Fruit fly (Drosophila melanogaster) whole organism, embryonic: ENCODE measurements around the gene CG7579.

Source experiments
- Atf-2 ChIP-seq: fragments of 200-800 bp; sonication (Bioruptor generic); optimal IDR thresholded peaks from 2 replicates; lab custom pipeline; 2016; ENCODE audit warnings: missing biosample characterization, missing genetic modification characterization
- Bdp1 ChIP-seq: fragments of 200-800 bp; sonication (Bioruptor generic); optimal IDR thresholded peaks from 3 replicates; lab custom pipeline; 2016; ENCODE audit warnings: missing biosample characterization, missing genetic modification characterization
- CG13296 ChIP-seq: fragments of 200-800 bp; sonication (Bioruptor generic); optimal IDR thresholded peaks from 3 replicates; lab custom pipeline; 2018; ENCODE audit warnings: missing biosample characterization, mild to moderate bottlenecking, missing genetic modification characterization
- CG17328 ChIP-seq: fragments of 200-800 bp; sonication (Bioruptor generic); IDR thresholded peaks from 2 replicates; pipeline ENCODE4 v1.3.6; 2022; ENCODE audit warnings: missing biosample characterization, missing genetic modification characterization
- CG17568 ChIP-seq: fragments of 200-800 bp; sonication (Bioruptor generic); optimal IDR thresholded peaks from 2 replicates; lab custom pipeline; 2018; ENCODE audit warnings: missing biosample characterization, mild to moderate bottlenecking, missing genetic modification characterization, moderate library complexity
- CG1792 ChIP-seq: fragments of 200-800 bp; sonication (Bioruptor generic); optimal IDR thresholded peaks from 2 replicates; lab custom pipeline; 2016; ENCODE audit warnings: missing biosample characterization, missing genetic modification characterization
- CG2120 ChIP-seq: fragments of 200-800 bp; sonication (Bioruptor generic); optimal IDR thresholded peaks from 3 replicates; lab custom pipeline; 2016; ENCODE audit warnings: missing biosample characterization, missing genetic modification characterization
- CG2712 ChIP-seq: fragments of 200-800 bp; optimal IDR thresholded peaks from 3 replicates; lab custom pipeline; 2019; ENCODE audit warnings: missing biosample characterization, mild to moderate bottlenecking, missing genetic modification characterization, moderate library complexity
- CG31441 ChIP-seq: fragments of 200-800 bp; sonication (Bioruptor generic); IDR thresholded peaks from 2 replicates; pipeline ENCODE4 v1.3.6; 2022; ENCODE audit warnings: missing biosample characterization, missing genetic modification characterization
- CG34422 ChIP-seq: fragments of 200-800 bp; sonication (Bioruptor generic); IDR thresholded peaks from 3 replicates; pipeline ENCODE4 v1.3.6; 2022; ENCODE audit warnings: missing biosample characterization, missing genetic modification characterization
- CG4328 ChIP-seq: fragments of 200-800 bp; sonication (Bioruptor generic); optimal IDR thresholded peaks from 3 replicates; lab custom pipeline; 2017; ENCODE audit warnings: missing biosample characterization, missing genetic modification reagents, missing genetic modification characterization
- CG6813 ChIP-seq: fragments of 200-800 bp; sonication (Bioruptor generic); optimal IDR thresholded peaks from 2 replicates; lab custom pipeline; 2017; ENCODE audit warnings: missing biosample characterization, missing genetic modification characterization, mild to moderate bottlenecking, moderate library complexity, missing genetic modification reagents
- CG7271 ChIP-seq: fragments of 200-800 bp; sonication (Bioruptor generic); optimal IDR thresholded peaks from 2 replicates; lab custom pipeline; 2018; ENCODE audit warnings: missing biosample characterization, mild to moderate bottlenecking, missing genetic modification characterization, moderate library complexity
- CG7839 ChIP-seq: fragments of 200-800 bp; sonication (Bioruptor generic); optimal IDR thresholded peaks from 3 replicates; lab custom pipeline; 2018; ENCODE audit warnings: missing biosample characterization, mild to moderate bottlenecking, missing genetic modification characterization, moderate library complexity
- CG9817 ChIP-seq: fragments of 200-800 bp; sonication (Bioruptor generic); optimal IDR thresholded peaks from 2 replicates; lab custom pipeline; 2018; ENCODE audit warnings: missing biosample characterization, mild to moderate bottlenecking, missing genetic modification characterization, moderate library complexity
- CoRest ChIP-seq: fragments of 200-800 bp; sonication (Bioruptor generic); optimal IDR thresholded peaks from 3 replicates; lab custom pipeline; 2018; ENCODE audit warnings: missing biosample characterization, mild to moderate bottlenecking, missing genetic modification characterization, moderate library complexity
- D19A ChIP-seq: fragments of 200-800 bp; optimal IDR thresholded peaks from 3 replicates; lab custom pipeline; 2019; ENCODE audit warnings: missing biosample characterization, mild to moderate bottlenecking, missing genetic modification characterization, moderate library complexity
- Ets65A ChIP-seq: fragments of 200-800 bp; sonication (Bioruptor generic); peaks from one replicate; lab custom pipeline; 2016; ENCODE audit warnings: missing biosample characterization, missing genetic modification characterization
- Hr51 ChIP-seq, 2 experiments: fragments of 200-800 bp; sonication (Bioruptor generic); optimal IDR thresholded peaks; 2 replicates in 1 of 2; 3 replicates in 1 of 2; lab custom pipeline; 2016 to 2018; ENCODE audit warnings: missing biosample characterization in 2 of 2, missing genetic modification characterization in 2 of 2, mild to moderate bottlenecking in 1 of 2, moderate library complexity in 1 of 2
- Lim3 ChIP-seq: fragments of 200-800 bp; sonication (Bioruptor generic); IDR thresholded peaks from 2 replicates; pipeline ENCODE4 v1.3.6; 2022; ENCODE audit warnings: missing biosample characterization, missing genetic modification characterization
- Med ChIP-seq: fragments of 200-800 bp; sonication (Bioruptor generic); peaks from one replicate; lab custom pipeline; 2016; ENCODE audit warnings: missing biosample characterization, missing genetic modification characterization, mild to moderate bottlenecking, inconsistent platforms, moderate library complexity
- Neu2 ChIP-seq: fragments of 200-800 bp; sonication (Bioruptor generic); optimal IDR thresholded peaks from 3 replicates; lab custom pipeline; 2016; ENCODE audit warnings: missing biosample characterization, missing genetic modification characterization, borderline replicate concordance
- Sox100B ChIP-seq: fragments of 200-800 bp; sonication (Bioruptor generic); optimal IDR thresholded peaks from 3 replicates; lab custom pipeline; 2018; ENCODE audit warnings: missing biosample characterization, mild to moderate bottlenecking, missing genetic modification characterization
- Spps ChIP-seq: fragments of 200-800 bp; sonication (Bioruptor generic); optimal IDR thresholded peaks from 2 replicates; lab custom pipeline; 2018; ENCODE audit warnings: missing biosample characterization, mild to moderate bottlenecking, missing genetic modification characterization
- Ssrp ChIP-seq: fragments of 200-800 bp; sonication (Bioruptor generic); optimal IDR thresholded peaks from 2 replicates; lab custom pipeline; 2018; ENCODE audit warnings: missing biosample characterization, mild to moderate bottlenecking, missing genetic modification characterization, moderate library complexity
- Stat92E ChIP-seq, 3 experiments: fragments of >200 bp in 2 of 3; fragments of 200-800 bp in 1 of 3; sonication (Bioruptor generic) in 1 of 3; optimal IDR thresholded peaks; 2 replicates each; lab custom pipeline; 2017 to 2019; ENCODE audit warnings: missing biosample characterization in 3 of 3, missing genetic modification characterization in 3 of 3, mild to moderate bottlenecking in 1 of 3, moderate library complexity in 1 of 3
- Xrp1 ChIP-seq: fragments of 200-800 bp; sonication (Bioruptor generic); IDR thresholded peaks from 2 replicates; pipeline ENCODE4 v1.3.6; 2022; ENCODE audit warnings: missing biosample characterization, missing genetic modification characterization
- aop ChIP-seq: fragments of 200-800 bp; sonication (Bioruptor generic); IDR thresholded peaks from 2 replicates; pipeline ENCODE4 v1.3.6; 2022; ENCODE audit warnings: missing biosample characterization, missing genetic modification characterization
- dmrt11E ChIP-seq: fragments of 200-800 bp; sonication (Bioruptor generic); optimal IDR thresholded peaks from 3 replicates; lab custom pipeline; 2018; ENCODE audit warnings: missing biosample characterization, mild to moderate bottlenecking, missing genetic modification characterization, moderate library complexity
- fd64A ChIP-seq: fragments of 200-800 bp; sonication (Bioruptor generic); optimal IDR thresholded peaks from 3 replicates; lab custom pipeline; 2018; ENCODE audit warnings: missing biosample characterization, mild to moderate bottlenecking, missing genetic modification characterization
- gcm2 ChIP-seq: fragments of 200-800 bp; sonication (Bioruptor generic); optimal IDR thresholded peaks from 2 replicates; lab custom pipeline; 2016; ENCODE audit warnings: missing biosample characterization, missing genetic modification characterization
- grau ChIP-seq: fragments of 200-800 bp; optimal IDR thresholded peaks from 3 replicates; lab custom pipeline; 2019; ENCODE audit warnings: missing biosample characterization, mild to moderate bottlenecking, missing genetic modification characterization, moderate library complexity
- hth ChIP-seq: fragments of >200 bp; optimal IDR thresholded peaks from 2 replicates; lab custom pipeline; 2017; ENCODE audit warnings: inconsistent platforms
- knrl ChIP-seq: fragments of 200-800 bp; sonication (Bioruptor generic); IDR thresholded peaks from 3 replicates; pipeline ENCODE4 v1.3.6; 2022; ENCODE audit warnings: missing biosample characterization, missing genetic modification characterization; ENCODE audit not compliant: partially characterized antibody
- peb ChIP-seq: fragments of 200-800 bp; sonication (Bioruptor generic); IDR thresholded peaks from 2 replicates; pipeline ENCODE4 v1.3.6; 2022; ENCODE audit warnings: missing biosample characterization, missing genetic modification characterization
- prd ChIP-seq, 3 experiments: fragments of >200 bp in 2 of 3; fragments of 200-800 bp in 1 of 3; sonication (Bioruptor generic) in 1 of 3; optimal IDR thresholded peaks in 2 of 3; IDR thresholded peaks in 1 of 3; 2 replicates in 2 of 3; 3 replicates in 1 of 3; pipeline versions ENCODE4 v1.3.6 to Lab custom; 2017 to 2022; ENCODE audit warnings: missing biosample characterization in 1 of 3, missing genetic modification characterization in 1 of 3
- sd ChIP-seq: fragments of 200-800 bp; sonication (Bioruptor generic); optimal IDR thresholded peaks from 3 replicates; lab custom pipeline; 2018; ENCODE audit warnings: missing biosample characterization, mild to moderate bottlenecking, missing genetic modification characterization, moderate library complexity
- sens ChIP-seq: fragments of 200-800 bp; sonication (Bioruptor generic); peaks from one replicate; lab custom pipeline; 2016; ENCODE audit warnings: missing biosample characterization, missing genetic modification characterization
- tap ChIP-seq: fragments of 200-800 bp; optimal IDR thresholded peaks from 3 replicates; lab custom pipeline; 2019; ENCODE audit warnings: missing biosample characterization, mild to moderate bottlenecking, missing genetic modification characterization, moderate library complexity
- trem ChIP-seq: fragments of 200-800 bp; optimal IDR thresholded peaks from 3 replicates; lab custom pipeline; 2019; ENCODE audit warnings: missing biosample characterization, mild to moderate bottlenecking, missing genetic modification characterization, moderate library complexity
- vnd ChIP-seq: fragments of 200-800 bp; sonication (Bioruptor generic); IDR thresholded peaks from 3 replicates; pipeline ENCODE4 v1.3.6; 2022; ENCODE audit warnings: missing biosample characterization, missing genetic modification characterization; ENCODE audit not compliant: partially characterized antibody
- wdn ChIP-seq: fragments of 200-800 bp; sonication (Bioruptor generic); IDR thresholded peaks from 2 replicates; pipeline ENCODE4 v1.3.6; 2022; ENCODE audit warnings: missing biosample characterization, missing genetic modification characterization
- zen ChIP-seq: fragments of 200-800 bp; sonication (Bioruptor generic); optimal IDR thresholded peaks from 3 replicates; lab custom pipeline; 2018; ENCODE audit warnings: missing biosample characterization, mild to moderate bottlenecking, missing genetic modification characterization, moderate library complexity

The CG7579 gene

DNA sequence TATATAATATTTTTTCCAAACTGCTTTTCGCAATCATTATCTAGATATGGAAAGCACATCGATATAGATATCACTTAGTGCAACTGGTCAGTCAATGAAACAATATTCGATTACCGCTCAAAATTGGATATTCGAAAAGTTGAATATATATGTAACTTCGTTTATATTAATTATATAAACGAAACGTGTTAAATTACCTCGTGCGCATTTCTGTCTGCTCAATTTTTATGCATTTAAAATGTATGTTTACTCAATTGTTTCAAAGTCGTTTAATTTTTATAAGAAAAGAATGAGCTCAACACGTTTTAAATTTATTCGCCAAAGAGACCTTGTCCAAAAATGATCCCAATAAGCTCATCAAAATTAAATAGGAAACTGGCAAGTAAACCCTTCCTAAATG is 32.7 kb downstream of the CG7579 start, which contains the start of gene CG43084:
Gene CG43084 (plus strand): TSS at position 301 of the 400 bp plus-strand sequence.
- no peak for TF ChIP-seq CG7271 (tag; lab: Kevin White, UChicago)
- no peak for TF ChIP-seq wdn (GFP tag; lab: Robert Waterston, UW)
- TF ChIP-seq CG9817 (tag; lab: Kevin White, UChicago), result no peak
- no peak for TF ChIP-seq Lim3 (GFP tag; lab: Robert Waterston, UW)
- TF ChIP-seq Sox100B, result no peak
- no peak for TF ChIP-seq knrl (GFP tag; lab: Robert Waterston, UW)
- TF ChIP-seq vnd (GFP tag; lab: Robert Waterston, UW), result no peak
- TF ChIP-seq Neu2 (GFP tag; lab: Kevin White, UChicago), result no peak
- TF ChIP-seq CG31441 (GFP tag; lab: Robert Waterston, UW), result no peak
- no peak for TF ChIP-seq Atf-2 (GFP tag; lab: Kevin White, UChicago)
- TF ChIP-seq Spps, result no peak
- TF ChIP-seq Bdp1, result no peak
- no peak for TF ChIP-seq peb (GFP tag; lab: Robert Waterston, UW)
- no peak for TF ChIP-seq D19A (tag; lab: Kevin White, UChicago)
- no peak for TF ChIP-seq fd64A
- TF ChIP-seq, all 482 proteins: peak for 0

DNA sequence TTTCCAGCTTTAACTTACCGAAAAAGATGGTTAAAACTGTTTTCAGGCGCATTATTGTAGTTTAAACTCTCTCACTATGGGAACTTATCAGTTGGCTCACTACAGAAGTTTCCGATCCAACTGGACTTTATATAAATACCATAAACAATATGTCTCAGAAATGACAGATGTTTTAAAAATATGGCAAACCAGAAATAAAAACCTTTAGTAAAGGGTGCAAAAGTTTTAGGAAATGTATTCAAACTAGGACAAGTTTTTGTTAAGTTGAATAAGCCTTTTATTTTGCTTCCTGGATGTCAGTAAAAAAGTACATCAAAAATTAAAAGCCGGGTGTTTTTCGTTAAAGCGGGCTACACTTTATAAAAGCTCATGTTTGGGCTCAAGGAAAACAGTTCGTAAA is 33.7 kb downstream of the CG7579 start, which contains the start of the genes Eig71Ea and Eig71Eb:
Gene Eig71Ea (minus strand): TSS at position 101 of the 400 bp plus-strand sequence.
Gene Eig71Eb (plus strand): TSS at position 376 of the 400 bp plus-strand sequence.
- no peak for TF ChIP-seq CG34422 (GFP tag; lab: Robert Waterston, UW)

DNA sequence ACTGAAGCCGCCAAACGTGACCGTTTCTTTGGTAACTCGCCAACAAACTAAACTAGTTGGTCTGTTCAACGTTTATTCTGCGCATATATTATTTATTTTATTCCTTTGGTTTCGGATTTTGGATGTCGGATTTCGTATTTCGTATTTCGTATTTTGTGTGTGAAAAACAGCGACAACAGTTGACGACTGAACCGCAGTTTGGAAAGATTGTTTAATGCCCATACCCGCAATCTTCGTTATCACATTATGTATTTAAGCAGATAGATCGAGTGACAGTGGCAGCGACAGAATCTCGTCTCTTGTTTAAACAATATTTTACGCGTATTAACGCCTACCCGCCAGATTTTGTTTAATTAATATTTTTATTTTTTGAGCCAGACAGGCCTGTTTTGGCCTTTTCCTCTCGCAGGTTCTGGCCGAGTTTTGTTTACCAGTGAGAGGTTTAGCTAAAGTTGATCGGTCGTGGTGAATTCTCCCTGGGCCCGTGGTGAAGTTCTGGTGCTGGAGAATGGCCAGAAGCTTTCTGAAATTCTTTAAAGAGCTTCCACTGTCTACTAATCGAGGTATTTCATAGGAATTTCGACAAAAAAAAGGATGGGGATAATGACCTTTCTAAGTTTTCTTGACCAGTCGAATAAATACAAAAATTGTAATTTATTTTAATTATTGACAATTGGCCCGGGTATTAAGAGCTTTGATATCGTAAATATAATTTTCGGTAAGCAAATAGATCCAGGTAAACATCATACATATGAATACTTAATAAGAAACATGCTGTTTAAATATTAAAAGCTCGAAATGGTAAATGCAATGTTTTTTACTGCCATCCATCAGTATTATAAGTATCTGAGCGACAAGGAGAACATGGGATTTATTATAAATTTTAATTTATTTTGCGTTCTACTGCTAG is 35.3 kb downstream of the CG7579 start, which contains the start of the genes comm3 and CG43083:
Gene comm3 (minus strand): TSS at position 51 of the 910 bp plus-strand sequence.
Gene CG43083 (plus strand): TSS at position 860 of the 910 bp plus-strand sequence.
- TF ChIP-seq CG6813 (peak; percentile 31), CG17568 (GFP tag; lab: Kevin White, UChicago) (peak; percentile 15), sens (GFP tag; lab: Kevin White, UChicago) (peak; percentile 52), Stat92E (GFP tag; optimal IDR thresholded peaks at IDR 0.05; lab: Kevin White, UChicago) (no peak), CG13296 (no peak), sd (tag; lab: Kevin White, UChicago) (peak; percentile 85), grau (tag; lab: Kevin White, UChicago) (no peak)
- TF ChIP-seq, all 482 proteins: peak for 4

DNA sequence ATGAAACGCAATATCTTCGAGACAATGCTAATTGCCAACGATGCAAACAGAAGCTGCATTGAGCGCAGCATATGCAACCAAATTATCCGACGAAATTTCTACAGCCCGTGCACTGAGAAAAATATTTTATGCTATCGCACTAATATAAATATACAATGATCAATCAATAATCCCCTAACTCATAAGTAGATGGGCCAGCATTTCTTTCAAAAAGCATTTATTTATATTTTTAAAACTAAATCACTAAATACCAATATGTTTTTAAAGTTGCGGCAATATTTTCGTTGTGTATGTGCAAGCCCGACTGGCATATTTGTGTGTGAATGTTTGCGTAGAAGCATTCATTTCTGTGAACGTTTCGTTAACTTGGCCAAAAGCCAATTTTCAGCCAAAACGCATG is 37.1 kb downstream of the CG7579 start:
- TF ChIP-seq CG4328 (GFP tag; lab: Kevin White, UChicago) (no peak), trem (tag; lab: Kevin White, UChicago) (peak; percentile 4), Ets65A (peak; percentile 17), zen (tag; lab: Kevin White, UChicago) (peak; percentile 26), Xrp1 (0 out of 2 replicates have a peak, but pooled peaks have one; percentile 24), Hr51 (GFP tag; optimal IDR thresholded peaks at IDR 0.05; lab: Kevin White, UChicago) (no peak), Ssrp (peak; percentile 5), dmrt11E (tag; lab: Kevin White, UChicago) (peak; percentile 46), prd (optimal IDR thresholded peaks at IDR 0.05; lab: Kevin White, UChicago) (no peak), prd (GFP tag; IDR thresholded peaks at IDR 0.05; lab: Robert Waterston, UW) (peak; percentile 38; the same call in 1 of the 3 replicates), hth (lab: Kevin White, UChicago) (no peak), CG1792 (GFP tag; lab: Kevin White, UChicago) (no peak), CG17328 (peak; percentile 28; the same call in 1 of the 2 replicates), gcm2 (GFP tag; lab: Kevin White, UChicago) (no peak), CG2120 (GFP tag; lab: Kevin White, UChicago) (no peak), CoRest (tag; lab: Kevin White, UChicago) (no peak), tap (no peak), Med (GFP tag; lab: Kevin White, UChicago) (peak; percentile 54), CG2712 (tag; lab: Kevin White, UChicago) (peak; percentile 30), CG7839 (tag; lab: Kevin White, UChicago) (peak; percentile 3), aop (no peak)
